Fruit fly (Drosophila melanogaster) whole organism, prepupa: ENCODE data around the gene Eo.

Experiments used
- CG10669 ChIP-seq: fragments of 200-800 bp; sonication (Bioruptor generic); optimal IDR thresholded peaks from 3 replicates; lab custom pipeline; 2018; ENCODE audit warnings: missing biosample characterization, mild to moderate bottlenecking, missing genetic modification characterization, moderate library complexity
- CG11294 ChIP-seq: fragments of 200-800 bp; sonication (Bioruptor generic); IDR thresholded peaks from 2 replicates; pipeline ENCODE4 v1.3.6; 2022; ENCODE audit warnings: missing biosample characterization, missing genetic modification characterization
- CG16779 ChIP-seq: fragments of 200-800 bp; sonication (Bioruptor generic); optimal IDR thresholded peaks from 3 replicates; lab custom pipeline; 2017; ENCODE audit warnings: missing biosample characterization, mild to moderate bottlenecking, missing genetic modification characterization
- CG3032 ChIP-seq: fragments of 200-800 bp; optimal IDR thresholded peaks from 2 replicates; lab custom pipeline; 2019; ENCODE audit warnings: missing biosample characterization, mild to moderate bottlenecking, missing genetic modification characterization, moderate library complexity
- CG31627 ChIP-seq: fragments of 200-800 bp; sonication (Bioruptor generic); optimal IDR thresholded peaks from 3 replicates; lab custom pipeline; 2016; ENCODE audit warnings: missing biosample characterization, missing genetic modification characterization
- CG34406 ChIP-seq: fragments of 200-800 bp; sonication (Bioruptor generic); optimal IDR thresholded peaks from 3 replicates; lab custom pipeline; 2016; ENCODE audit warnings: missing biosample characterization, missing genetic modification characterization
- CG3919 ChIP-seq: fragments of 200-800 bp; sonication (Bioruptor generic); optimal IDR thresholded peaks from 3 replicates; lab custom pipeline; 2016; ENCODE audit warnings: missing biosample characterization, missing genetic modification characterization
- CG4318 ChIP-seq: fragments of 200-800 bp; sonication (Bioruptor generic); optimal IDR thresholded peaks from 3 replicates; lab custom pipeline; 2017; ENCODE audit warnings: missing biosample characterization, mild to moderate bottlenecking, missing genetic modification characterization
- CG6163 ChIP-seq: fragments of 200-800 bp; sonication (Bioruptor generic); IDR thresholded peaks from 3 replicates; pipeline ENCODE4 v1.3.6; 2022; ENCODE audit warnings: missing biosample characterization, missing genetic modification characterization
- CG6792 ChIP-seq: fragments of 200-800 bp; sonication (Bioruptor generic); optimal IDR thresholded peaks from 3 replicates; lab custom pipeline; 2016; ENCODE audit warnings: missing biosample characterization, missing genetic modification characterization
- CG6808 ChIP-seq: fragments of 200-800 bp; sonication (Bioruptor generic); optimal IDR thresholded peaks from 3 replicates; lab custom pipeline; 2017; ENCODE audit warnings: missing biosample characterization, missing genetic modification characterization, mild to moderate bottlenecking, moderate library complexity, missing genetic modification reagents
- CG7368 ChIP-seq: fragments of 200-800 bp; sonication (Bioruptor generic); optimal IDR thresholded peaks from 3 replicates; lab custom pipeline; 2016; ENCODE audit warnings: missing biosample characterization, missing genetic modification characterization
- CG8119 ChIP-seq: fragments of 200-800 bp; sonication (Bioruptor generic); IDR thresholded peaks from 3 replicates; pipeline ENCODE4 v1.3.6; 2022; ENCODE audit warnings: missing biosample characterization, missing genetic modification characterization
- CG8319 ChIP-seq: fragments of 200-800 bp; sonication (Bioruptor generic); optimal IDR thresholded peaks from 3 replicates; lab custom pipeline; 2016; ENCODE audit warnings: missing biosample characterization, missing genetic modification characterization
- CG9139 ChIP-seq: fragments of 200-800 bp; sonication (Bioruptor generic); optimal IDR thresholded peaks from 3 replicates; lab custom pipeline; 2017; ENCODE audit warnings: missing biosample characterization, mild to moderate bottlenecking, missing genetic modification characterization
- Eip75B ChIP-seq: fragments of 200-800 bp; sonication (Bioruptor generic); optimal IDR thresholded peaks from 3 replicates; lab custom pipeline; 2016; ENCODE audit warnings: missing biosample characterization, missing genetic modification characterization
- Eip78C ChIP-seq: fragments of 200-800 bp; sonication (Bioruptor generic); peaks from one replicate; lab custom pipeline; 2016; ENCODE audit warnings: missing biosample characterization, missing genetic modification characterization
- Eip93F ChIP-seq: fragments of 200-800 bp; sonication (Bioruptor generic); optimal IDR thresholded peaks from 2 replicates; lab custom pipeline; 2016; ENCODE audit warnings: missing biosample characterization, mild to moderate bottlenecking, missing genetic modification characterization
- Ets21C ChIP-seq: fragments of 200-800 bp; sonication (Bioruptor generic); optimal IDR thresholded peaks from 3 replicates; lab custom pipeline; 2016; ENCODE audit warnings: missing biosample characterization, missing genetic modification characterization
- Ets96B ChIP-seq: fragments of 200-800 bp; optimal IDR thresholded peaks from 2 replicates; lab custom pipeline; 2019; ENCODE audit warnings: missing biosample characterization, mild to moderate bottlenecking, missing genetic modification characterization, moderate library complexity
- Hr38 ChIP-seq: sonication (Bioruptor generic); optimal IDR thresholded peaks from 2 replicates; lab custom pipeline; 2016; ENCODE audit warnings: missing biosample characterization, missing genetic modification characterization
- Hr39 ChIP-seq: fragments of 200-800 bp; sonication (Bioruptor generic); optimal IDR thresholded peaks from 2 replicates; lab custom pipeline; 2016; ENCODE audit warnings: missing biosample characterization, missing genetic modification characterization
- Hr4 ChIP-seq: fragments of 200-800 bp; sonication (Bioruptor generic); optimal IDR thresholded peaks from 3 replicates; lab custom pipeline; 2016; ENCODE audit warnings: missing biosample characterization, missing genetic modification characterization
- Lpt ChIP-seq: fragments of 200-800 bp; sonication (Bioruptor generic); optimal IDR thresholded peaks from 3 replicates; lab custom pipeline; 2016; ENCODE audit warnings: missing biosample characterization, missing genetic modification characterization
- OdsH ChIP-seq: fragments of 200-800 bp; sonication (Bioruptor generic); optimal IDR thresholded peaks from 3 replicates; lab custom pipeline; 2016; ENCODE audit warnings: missing biosample characterization, missing genetic modification characterization
- Smox ChIP-seq: fragments of 200-800 bp; sonication (Bioruptor generic); optimal IDR thresholded peaks from 3 replicates; lab custom pipeline; 2016; ENCODE audit warnings: missing biosample characterization, missing genetic modification characterization
- Sox102F ChIP-seq: fragments of 200-800 bp; sonication (Bioruptor generic); optimal IDR thresholded peaks from 2 replicates; lab custom pipeline; 2016; ENCODE audit warnings: missing biosample characterization, mild to moderate bottlenecking, missing genetic modification characterization
- Sox14 ChIP-seq: fragments of 200-800 bp; sonication (Bioruptor generic); optimal IDR thresholded peaks from 3 replicates; lab custom pipeline; 2016; ENCODE audit warnings: missing biosample characterization, missing genetic modification characterization
- Sox15 ChIP-seq: fragments of 200-800 bp; sonication (Bioruptor generic); optimal IDR thresholded peaks from 3 replicates; lab custom pipeline; 2016; ENCODE audit warnings: missing biosample characterization, missing genetic modification characterization
- achi ChIP-seq: fragments of 200-800 bp; sonication (Bioruptor generic); optimal IDR thresholded peaks from 3 replicates; lab custom pipeline; 2016; ENCODE audit warnings: missing biosample characterization, missing genetic modification characterization
- acj6 ChIP-seq: fragments of 200-800 bp; sonication (Bioruptor generic); optimal IDR thresholded peaks from 3 replicates; lab custom pipeline; 2016; ENCODE audit warnings: missing biosample characterization, missing genetic modification characterization
- dac ChIP-seq: fragments of 200-800 bp; sonication (Bioruptor generic); optimal IDR thresholded peaks from 2 replicates; lab custom pipeline; 2017; ENCODE audit warnings: missing biosample characterization, mild to moderate bottlenecking, missing genetic modification characterization
- eg ChIP-seq: fragments of 200-800 bp; sonication (Bioruptor generic); IDR thresholded peaks from 3 replicates; pipeline ENCODE4 v1.3.6; 2022; ENCODE audit warnings: missing biosample characterization, missing genetic modification characterization
- fd59A ChIP-seq: fragments of 200-800 bp; sonication (Bioruptor generic); optimal IDR thresholded peaks from 2 replicates; lab custom pipeline; 2017; ENCODE audit warnings: missing biosample characterization, mild to moderate bottlenecking, missing genetic modification characterization, missing genetic modification reagents
- fd85E ChIP-seq: fragments of 200-800 bp; sonication (Bioruptor generic); optimal IDR thresholded peaks from 3 replicates; lab custom pipeline; 2016; ENCODE audit warnings: missing biosample characterization, missing genetic modification characterization
- fkh ChIP-seq: fragments of 200-800 bp; sonication (Bioruptor generic); optimal IDR thresholded peaks from 3 replicates; lab custom pipeline; 2017; ENCODE audit warnings: missing biosample characterization, mild to moderate bottlenecking, missing genetic modification characterization, moderate library complexity
- pdm3 ChIP-seq: fragments of 200-800 bp; sonication (Bioruptor generic); optimal IDR thresholded peaks from 3 replicates; lab custom pipeline; 2016; ENCODE audit warnings: missing biosample characterization, missing genetic modification characterization
- salr ChIP-seq, 2 experiments: fragments of 200-800 bp; sonication (Bioruptor generic); optimal IDR thresholded peaks; 3 replicates each; lab custom pipeline; 2016 to 2018; ENCODE audit warnings: missing biosample characterization in 2 of 2, missing genetic modification characterization in 2 of 2, mild to moderate bottlenecking in 1 of 2
- spab ChIP-seq: fragments of 200-800 bp; sonication (Bioruptor generic); optimal IDR thresholded peaks from 2 replicates; lab custom pipeline; 2017; ENCODE audit warnings: missing biosample characterization, mild to moderate bottlenecking, missing genetic modification characterization, missing genetic modification reagents
- ss ChIP-seq, 2 experiments: fragments of 200-800 bp; sonication (Bioruptor generic); optimal IDR thresholded peaks; 2 replicates in 1 of 2; 3 replicates in 1 of 2; lab custom pipeline; 2017 to 2018; ENCODE audit warnings: mild to moderate bottlenecking in 2 of 2, missing biosample characterization in 2 of 2, missing genetic modification characterization in 2 of 2, moderate library complexity in 1 of 2
- svp ChIP-seq: fragments of 200-800 bp; sonication (Bioruptor generic); peaks from one replicate; lab custom pipeline; 2016; ENCODE audit warnings: missing biosample characterization, missing genetic modification characterization
- topi ChIP-seq: fragments of 200-800 bp; sonication (Bioruptor generic); optimal IDR thresholded peaks from 3 replicates; lab custom pipeline; 2016; ENCODE audit warnings: missing biosample characterization, missing genetic modification characterization
- vri ChIP-seq: fragments of 200-800 bp; sonication (Bioruptor generic); optimal IDR thresholded peaks from 3 replicates; lab custom pipeline; 2016; ENCODE audit warnings: missing biosample characterization, mild to moderate bottlenecking, missing genetic modification characterization

The Eo gene

dm6 chrX:14950273-14951272 lies 32.0 kb upstream of the Eo start (continued):
- peak; percentile 99 for TF ChIP-seq CG34406 (GFP tag; lab: Kevin White, UChicago)
- peak; percentile 98 for TF ChIP-seq OdsH
- TF ChIP-seq Eip78C (GFP tag; lab: Kevin White, UChicago), result peak; percentile 100
- TF ChIP-seq spab, result peak; percentile 98
- TF ChIP-seq CG8319 (GFP tag; lab: Kevin White, UChicago), result peak; percentile 97
- TF ChIP-seq CG31627 (GFP tag; lab: Kevin White, UChicago), result peak; percentile 98
- TF ChIP-seq ss (GFP tag; optimal IDR thresholded peaks at IDR 0.05; lab: Kevin White, UChicago), result peak; percentile 98 to 99
- peak; percentile 91 for TF ChIP-seq fd85E (GFP tag; lab: Kevin White, UChicago)
- TF ChIP-seq Sox102F (GFP tag; lab: Kevin White, UChicago), result peak; percentile 98
- TF ChIP-seq CG8119 (GFP tag; lab: Robert Waterston, UW), result peak; percentile 99
- peak; percentile 96 for TF ChIP-seq CG9139 (GFP tag; lab: Kevin White, UChicago)
- peak; percentile 97 for TF ChIP-seq Ets21C (GFP tag; lab: Kevin White, UChicago)
- TF ChIP-seq salr (GFP tag; optimal IDR thresholded peaks at IDR 0.05; lab: Kevin White, UChicago), result peak; percentile 94 to 99
- peak; percentile 95 for TF ChIP-seq CG7368
- peak; percentile 94 for TF ChIP-seq CG11294 (GFP tag; lab: Robert Waterston, UW)
- peak; percentile 97 for TF ChIP-seq CG16779 (tag; lab: Kevin White, UChicago)
- TF ChIP-seq fd59A (GFP tag; lab: Kevin White, UChicago), result peak; percentile 99
- peak; percentile 98 for TF ChIP-seq CG3919 (GFP tag; lab: Kevin White, UChicago)
- peak; percentile 96 for TF ChIP-seq eg (GFP tag; lab: Robert Waterston, UW)
- peak; percentile 97 for TF ChIP-seq achi (GFP tag; lab: Kevin White, UChicago)
- TF ChIP-seq Hr4 (GFP tag; lab: Kevin White, UChicago), result peak; percentile 98
- TF ChIP-seq topi (GFP tag; lab: Kevin White, UChicago), result peak; percentile 99
- peak; percentile 99 for TF ChIP-seq CG6792 (GFP tag; lab: Kevin White, UChicago)
- peak; percentile 100 for TF ChIP-seq svp
- TF ChIP-seq acj6 (GFP tag; lab: Kevin White, UChicago), result peak; percentile 98
- peak; percentile 96 for TF ChIP-seq vri
- TF ChIP-seq Hr38 (GFP tag; lab: Kevin White, UChicago), result peak; percentile 55
- peak; percentile 98 for TF ChIP-seq Sox15 (GFP tag; lab: Kevin White, UChicago)
- TF ChIP-seq Ets96B (tag; lab: Kevin White, UChicago), result peak; percentile 99
- TF ChIP-seq Lpt, result peak; percentile 98

dm6 chrX:14949227-14949626 lies 30.6 kb upstream of the Eo start:
- TF ChIP-seq spab (no peak), ss (GFP tag; optimal IDR thresholded peaks at IDR 0.05; lab: Kevin White, UChicago) (no peak), Lpt (no peak), Ets21C (GFP tag; lab: Kevin White, UChicago) (no peak), CG16779 (tag; lab: Kevin White, UChicago) (no peak), CG8319 (GFP tag; lab: Kevin White, UChicago) (no peak), svp (peak; percentile 92), Eip78C (GFP tag; lab: Kevin White, UChicago) (peak; percentile 42), CG4318 (GFP tag; lab: Kevin White, UChicago) (no peak), achi (GFP tag; lab: Kevin White, UChicago) (no peak), Sox15 (GFP tag; lab: Kevin White, UChicago) (no peak), CG6163 (GFP tag; lab: Robert Waterston, UW) (no peak), CG7368 (no peak), dac (no peak), fkh (GFP tag; lab: Kevin White, UChicago) (no peak), Eip93F (GFP tag; lab: Kevin White, UChicago) (peak; percentile 33), Sox14 (GFP tag; lab: Kevin White, UChicago) (no peak), CG6808 (no peak), Smox (no peak), CG3032 (tag; lab: Kevin White, UChicago) (no peak), Hr39 (no peak), CG10669 (GFP tag; lab: Kevin White, UChicago) (no peak), vri (peak; percentile 33), CG31627 (GFP tag; lab: Kevin White, UChicago) (no peak), pdm3 (GFP tag; lab: Kevin White, UChicago) (no peak), salr (GFP tag; optimal IDR thresholded peaks at IDR 0.05; lab: Kevin White, UChicago) (no peak), Eip75B (no peak), acj6 (GFP tag; lab: Kevin White, UChicago) (no peak)
